Worm (Caenorhabditis elegans): Measurements from ENCODE around the gene srh-85.
A peak's percentile ranks its signal among the peaks of the same experiment; 100 is the strongest.

The srh-85 gene

DNA sequence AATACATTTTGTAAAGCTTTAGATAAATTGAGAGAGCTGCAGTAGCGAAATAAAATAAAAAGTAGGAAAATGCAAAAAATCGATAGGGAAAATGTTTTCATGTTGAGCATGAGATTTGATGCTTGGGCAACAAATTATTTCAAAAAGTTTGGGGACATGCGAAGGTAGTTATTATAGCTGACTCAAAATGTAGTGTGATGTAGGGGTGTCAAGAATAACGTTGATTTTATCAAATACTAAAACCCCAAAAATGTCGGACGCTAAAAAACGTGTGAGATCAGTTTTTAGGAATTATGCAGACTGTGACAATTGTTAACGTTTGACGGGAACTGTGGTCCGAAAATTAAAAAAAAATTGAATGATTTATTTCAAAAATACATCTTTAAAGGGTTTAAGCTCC lies 34.0 kb upstream of the srh-85 start, which contains the start of gene irld-12:
Gene irld-12 (minus strand): TSS at position 101 of the 400 bp plus-strand sequence.
- TF ChIP-seq Y116A8C.19 (tag; optimal IDR thresholded peaks at IDR 0.05; ENCODE audit: borderline replicate concordance), result no peak
- no peak for TF ChIP-seq nhr-76 (tag; optimal IDR thresholded peaks at IDR 0.05)

DNA sequence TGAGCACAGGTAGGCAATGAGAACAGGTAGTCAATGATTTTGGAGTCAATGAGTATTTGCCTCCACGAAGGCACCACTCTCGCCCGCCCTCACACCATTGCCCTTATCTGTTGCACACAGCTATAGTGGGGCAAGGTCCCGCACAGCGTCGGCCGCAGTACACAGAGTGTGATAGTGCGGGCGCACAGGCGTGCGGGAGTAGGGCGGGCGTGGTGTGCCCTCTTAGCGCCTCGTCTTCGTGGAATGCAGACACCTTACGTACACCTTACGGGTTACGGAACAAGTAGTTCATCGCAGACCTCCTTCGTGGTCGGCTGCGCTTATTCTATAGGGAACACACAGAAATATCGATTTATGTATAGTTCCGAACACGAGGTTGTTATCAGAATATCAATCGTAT lies 30.6 kb upstream of the srh-85 start:
- TF ChIP-seq lin-13 (GFP tag; optimal IDR thresholded peaks at IDR 0.05) (no peak), unc-130 (tag; optimal IDR thresholded peaks at IDR 0.05) (no peak), C04F5.9 (tag; optimal IDR thresholded peaks at IDR 0.05) (no peak), dsc-1 (tag; optimal IDR thresholded peaks at IDR 0.05) (no peak), lir-3 (tag; optimal IDR thresholded peaks at IDR 0.05; ENCODE audit: poor library complexity) (no peak), aly-2 (tag; optimal IDR thresholded peaks at IDR 0.05) (no peak), dpl-1 (GFP tag; optimal IDR thresholded peaks at IDR 0.05) (no peak), unc-98 (GFP tag; IDR thresholded peaks at IDR 0.05) (no peak), snu-23 (GFP tag; optimal IDR thresholded peaks at IDR 0.05) (no peak), ama-1 (optimal IDR thresholded peaks at IDR 0.05) (no peak)

DNA sequence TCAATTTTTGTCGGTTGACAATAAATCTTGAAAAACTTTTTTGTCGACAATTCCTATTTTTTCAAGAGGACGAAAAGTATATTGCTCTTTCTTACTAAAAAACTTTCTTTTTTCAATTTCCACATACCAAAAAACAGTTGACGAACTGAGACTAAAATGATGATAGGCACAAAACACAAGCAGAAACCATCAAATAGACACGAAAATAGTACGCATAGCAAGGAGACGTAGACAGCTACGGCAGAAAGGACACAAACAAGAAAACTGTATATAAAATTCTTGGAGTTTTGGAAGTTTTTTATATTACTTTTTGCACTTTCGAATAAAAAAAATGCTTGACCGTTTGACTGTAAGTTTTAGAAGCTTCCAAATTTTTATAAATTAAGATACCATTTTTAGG lies 26.9 kb upstream of the srh-85 start, which contains the start of gene K12D9.1:
Gene K12D9.1 (plus strand): TSS at position 301 of the 400 bp plus-strand sequence.
- TF ChIP-seq efl-1 (optimal IDR thresholded peaks at IDR 0.05) (no peak), efl-1 (GFP tag; optimal IDR thresholded peaks at IDR 0.05 in 1 of 2) (peak in 1 of 2 experiments; percentile 18), Y116A8C.19 (tag; optimal IDR thresholded peaks at IDR 0.05; ENCODE audit: borderline replicate concordance) (no peak), pqm-1 (tag; optimal IDR thresholded peaks at IDR 0.05) (no peak), zag-1 (tag; optimal IDR thresholded peaks at IDR 0.05) (no peak), vab-15 (tag; optimal IDR thresholded peaks at IDR 0.05) (no peak), nhr-19 (GFP tag; conservative IDR thresholded peaks at IDR 0.05) (no peak), fkh-8 (tag; optimal IDR thresholded peaks at IDR 0.05) (no peak), C04F5.9 (tag; optimal IDR thresholded peaks at IDR 0.05) (no peak)

DNA sequence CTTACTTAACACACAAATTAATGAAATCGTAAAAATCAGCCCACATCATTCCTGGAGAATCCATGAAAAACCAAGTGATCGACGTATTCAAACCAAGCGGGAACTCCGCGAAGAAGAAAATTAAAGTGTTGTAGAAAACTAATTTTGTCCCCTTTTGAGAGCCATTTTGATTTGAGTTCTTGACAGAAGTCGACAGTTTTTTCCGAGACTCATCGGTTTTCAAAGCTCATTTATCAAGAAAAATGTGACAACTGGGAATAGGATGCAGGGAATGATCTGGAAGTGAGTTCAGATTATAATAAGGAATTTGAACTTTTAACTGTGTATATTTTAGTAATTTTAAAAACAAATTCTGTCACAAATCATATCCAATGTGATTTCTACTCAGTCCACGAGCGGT lies 24.1 kb upstream of the srh-85 start, which contains the start of gene srw-135:
Gene srw-135 (minus strand): TSS at position 101 of the 400 bp plus-strand sequence.
- no peak for TF ChIP-seq nhr-47 (tag; optimal IDR thresholded peaks at IDR 0.05)
- TF ChIP-seq ceh-8 (GFP tag; optimal IDR thresholded peaks at IDR 0.05), result no peak
- no peak for TF ChIP-seq lin-35 (GFP tag; optimal IDR thresholded peaks at IDR 0.05)
- TF ChIP-seq nhr-85 (tag), result no peak
- no peak for TF ChIP-seq egl-27 (tag; optimal IDR thresholded peaks at IDR 0.05)
- no peak for TF ChIP-seq mef-2 (tag; optimal IDR thresholded peaks at IDR 0.05)
- no peak for TF ChIP-seq C34B4.2 (tag; optimal IDR thresholded peaks at IDR 0.05)
- TF ChIP-seq nhr-20 (tag; optimal IDR thresholded peaks at IDR 0.05), result no peak
- no peak for TF ChIP-seq blmp-1 (tag; optimal IDR thresholded peaks at IDR 0.05)
- TF ChIP-seq lin-15B (tag; optimal IDR thresholded peaks at IDR 0.05), result no peak
- TF ChIP-seq lin-39 (tag; optimal IDR thresholded peaks at IDR 0.05), result no peak
- TF ChIP-seq mep-1 (tag; optimal IDR thresholded peaks at IDR 0.05), result no peak
- TF ChIP-seq nhr-12 (tag; optimal IDR thresholded peaks at IDR 0.05), result no peak
- no peak for TF ChIP-seq isw-1 (GFP tag; IDR thresholded peaks at IDR 0.05)
- no peak for TF ChIP-seq ets-5 (GFP tag; IDR thresholded peaks at IDR 0.05)
- TF ChIP-seq dsc-1 (tag; optimal IDR thresholded peaks at IDR 0.05), result no peak
- no peak for TF ChIP-seq tlp-1 (tag; optimal IDR thresholded peaks at IDR 0.05)
- TF ChIP-seq C16A3.4 (tag; optimal IDR thresholded peaks at IDR 0.05), result no peak

DNA sequence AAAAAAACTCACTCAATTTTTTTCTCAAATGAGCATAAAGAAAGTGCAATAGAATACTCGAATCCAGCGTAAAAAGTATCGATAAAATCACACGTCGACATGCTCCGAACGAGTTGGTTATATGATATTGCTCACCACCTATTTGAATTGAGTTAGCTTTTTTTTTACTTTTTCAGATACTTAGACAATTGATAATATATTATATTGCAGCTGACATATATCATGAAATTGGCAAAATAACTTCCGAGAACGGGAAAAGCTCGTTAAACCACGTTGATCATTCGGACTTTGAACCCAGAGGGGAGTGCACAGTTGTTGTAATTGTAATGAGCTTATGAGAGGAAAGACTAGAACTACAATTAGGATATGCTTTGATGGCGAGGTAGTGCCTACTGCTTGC lies 23.2 kb upstream of the srh-85 start, which contains the start of gene srw-136:
Gene srw-136 (minus strand): TSS at position 101 of the 400 bp plus-strand sequence.
- TF ChIP-seq fkh-8 (tag; optimal IDR thresholded peaks at IDR 0.05) (no peak), fkh-4 (tag; optimal IDR thresholded peaks at IDR 0.05; ENCODE audit: borderline replicate concordance) (no peak), C04F5.9 (tag; optimal IDR thresholded peaks at IDR 0.05) (no peak), ceh-90 (tag; optimal IDR thresholded peaks at IDR 0.05) (no peak), mab-9 (GFP tag; IDR thresholded peaks at IDR 0.05) (no peak), efl-1 (optimal IDR thresholded peaks at IDR 0.05) (no peak), efl-1 (GFP tag; optimal IDR thresholded peaks at IDR 0.05 in 1 of 2) (no peak), rnt-1 (tag; optimal IDR thresholded peaks at IDR 0.05) (no peak), aly-2 (tag; optimal IDR thresholded peaks at IDR 0.05) (no peak), nhr-11 (tag; optimal IDR thresholded peaks at IDR 0.05) (no peak), irx-1 (tag; optimal IDR thresholded peaks at IDR 0.05) (no peak), swsn-7 (tag; optimal IDR thresholded peaks at IDR 0.05) (no peak), egl-27 (tag; optimal IDR thresholded peaks at IDR 0.05) (no peak)
